Comparison of ENCODE assay signal across 1 fruit fly cellular context in the genomic region with DNA sequence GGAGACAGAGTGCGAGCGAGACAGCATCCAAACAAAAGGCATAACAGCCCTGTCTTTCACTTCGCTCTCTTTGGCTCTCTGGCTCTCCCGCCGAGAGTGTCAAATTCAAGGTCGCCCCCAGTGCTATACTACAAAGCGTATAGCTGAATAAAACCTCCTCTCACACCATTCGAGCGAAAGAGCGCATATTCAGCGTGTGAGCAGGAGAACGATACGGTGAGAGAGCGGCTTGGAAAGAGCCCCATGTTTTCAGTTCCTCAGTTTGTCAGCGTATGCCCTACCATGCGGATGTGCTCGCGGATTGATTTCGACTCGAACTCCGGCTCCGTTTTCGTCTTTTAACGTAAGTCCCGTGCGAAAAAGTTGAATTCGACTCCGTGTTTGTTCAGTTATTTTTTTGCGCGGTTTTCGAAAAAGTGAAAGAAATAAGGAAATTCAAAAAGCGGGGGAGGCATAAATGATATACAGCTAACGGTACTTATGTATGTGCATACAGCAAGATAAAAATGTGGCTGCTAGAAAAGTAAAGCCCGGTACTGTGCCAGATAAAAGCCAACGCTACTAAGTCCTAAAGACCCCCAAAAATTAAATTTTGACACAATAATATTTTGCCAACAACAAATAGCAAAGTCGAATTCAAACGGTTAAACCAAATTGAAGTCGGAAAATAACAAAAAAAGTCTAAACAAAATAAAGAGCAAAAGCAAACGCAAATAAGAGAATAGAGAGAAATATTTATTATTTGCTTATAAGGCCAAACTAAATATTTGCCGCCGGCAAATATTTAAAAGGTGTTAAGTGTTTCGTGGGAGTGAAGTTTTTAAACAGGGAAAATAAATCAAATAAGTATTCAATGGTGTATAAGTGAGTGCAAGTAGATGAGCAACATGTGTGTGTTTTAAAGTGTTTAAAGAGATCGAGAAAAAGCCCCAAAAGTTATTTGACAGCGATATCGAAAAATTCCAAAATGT.
A peak's percentile ranks its signal among the peaks of the same experiment; 100 is the strongest.
TF ChIP-seq lines count a peak whose summit lies in the region.

A gene (plus strand): TSS at position 256 of the 971 bp plus-strand sequence.

TF ChIP-seq in whole organism, embryonic, 481 proteins besides CTCF, POLR2A, EP300 and RAD21 (continued from another document and continues in another):
- TF ChIP-seq Myb (GFP tag; optimal IDR thresholded peaks at IDR 0.05; lab: Kevin White, UChicago) (no peak), CG3163 (GFP tag; optimal IDR thresholded peaks at IDR 0.05; lab: Kevin White, UChicago) (peak; percentile 84), nerfin-2 (GFP tag; IDR thresholded peaks at IDR 0.05; lab: Robert Waterston, UW; ENCODE audit: partially characterized antibody) (peak; percentile 13; the same call in 1 of the 2 replicates), z (GFP tag; IDR thresholded peaks at IDR 0.05; lab: Robert Waterston, UW) (peak; percentile 72; the same call in 2 of the 3 replicates), NfI (GFP tag; optimal IDR thresholded peaks at IDR 0.05; lab: Kevin White, UChicago) (no peak), CoRest (tag; optimal IDR thresholded peaks at IDR 0.05; lab: Kevin White, UChicago) (peak; percentile 35), h (optimal IDR thresholded peaks at IDR 0.05; lab: Kevin White, UChicago) (no peak), chif (GFP tag; optimal IDR thresholded peaks at IDR 0.05; lab: Kevin White, UChicago) (no peak), BEAF-32 (GFP tag; optimal IDR thresholded peaks at IDR 0.05; lab: Kevin White, UChicago) (no peak), inv (GFP tag; IDR thresholded peaks at IDR 0.05; lab: Robert Waterston, UW; ENCODE audit: partially characterized antibody) (peak; percentile 33; the same call in 1 of the 2 replicates), CG6654 (GFP tag; optimal IDR thresholded peaks at IDR 0.05; lab: Kevin White, UChicago) (no peak), aop (GFP tag; IDR thresholded peaks at IDR 0.05; lab: Robert Waterston, UW) (no peak), dmrt11E (tag; optimal IDR thresholded peaks at IDR 0.05; lab: Kevin White, UChicago) (peak; percentile 48), B-H2 (GFP tag; optimal IDR thresholded peaks at IDR 0.05; lab: Kevin White, UChicago) (no peak), E2f1 (GFP tag; IDR thresholded peaks at IDR 0.05; lab: Robert Waterston, UW) (no peak), sna (GFP tag; IDR thresholded peaks at IDR 0.05; lab: Robert Waterston, UW; ENCODE audit: partially characterized antibody) (no peak; the same call in none of the 2 replicates), HmgD (GFP tag; optimal IDR thresholded peaks at IDR 0.05; lab: Kevin White, UChicago) (no peak), CG1602 (GFP tag; optimal IDR thresholded peaks at IDR 0.05; lab: Kevin White, UChicago) (no peak), toy (GFP tag; IDR thresholded peaks at IDR 0.05; lab: Robert Waterston, UW) (no peak), Doc3 (GFP tag; IDR thresholded peaks at IDR 0.05; lab: Robert Waterston, UW; ENCODE audit: partially characterized antibody) (peak; percentile 56; the same call in 2 of the 3 replicates), NK7.1 (GFP tag; optimal IDR thresholded peaks at IDR 0.05; lab: Kevin White, UChicago) (no peak), kay (GFP tag; optimal IDR thresholded peaks at IDR 0.05; lab: Kevin White, UChicago) (no peak), zen2 (GFP tag; IDR thresholded peaks at IDR 0.05; lab: Robert Waterston, UW; ENCODE audit: partially characterized antibody) (peak; percentile 91), CG7839 (tag; optimal IDR thresholded peaks at IDR 0.05; lab: Kevin White, UChicago) (peak; percentile 4), Rx (GFP tag; IDR thresholded peaks at IDR 0.05; lab: Robert Waterston, UW) (no peak), CG12071 (GFP tag; optimal IDR thresholded peaks at IDR 0.05; lab: Kevin White, UChicago) (peak; percentile 12), Hr78 (GFP tag; optimal IDR thresholded peaks at IDR 0.05; lab: Kevin White, UChicago) (no peak), CG14050 (GFP tag; IDR thresholded peaks at IDR 0.05; lab: Robert Waterston, UW) (no peak), CG1603 (tag; optimal IDR thresholded peaks at IDR 0.05; lab: Kevin White, UChicago) (peak; percentile 33), luna (GFP tag; optimal IDR thresholded peaks at IDR 0.05; lab: Kevin White, UChicago) (no peak), danr (GFP tag; IDR thresholded peaks at IDR 0.05; lab: Robert Waterston, UW) (no peak), CG8765 (GFP tag; IDR thresholded peaks at IDR 0.05; lab: Robert Waterston, UW) (no peak), CG43689 (GFP tag; IDR thresholded peaks at IDR 0.05; lab: Robert Waterston, UW) (no peak), cato (GFP tag; optimal IDR thresholded peaks at IDR 0.05; lab: Kevin White, UChicago; ENCODE audit: borderline replicate concordance) (no peak), CG34422 (GFP tag; IDR thresholded peaks at IDR 0.05; lab: Robert Waterston, UW) (peak; percentile 56; the same call in 1 of the 3 replicates), CG10147 (GFP tag; optimal IDR thresholded peaks at IDR 0.05; lab: Kevin White, UChicago) (no peak), Tbp (GFP tag; optimal IDR thresholded peaks at IDR 0.05; lab: Kevin White, UChicago) (peak; percentile 48), abd-A (tag; optimal IDR thresholded peaks at IDR 0.05; lab: Kevin White, UChicago) (peak; percentile 35), CG4854 (GFP tag; optimal IDR thresholded peaks at IDR 0.05; lab: Kevin White, UChicago) (no peak), Rfx (GFP tag; IDR thresholded peaks at IDR 0.05; lab: Robert Waterston, UW) (peak; percentile 53; the same call in 1 of the 2 replicates), tll (GFP tag; optimal IDR thresholded peaks at IDR 0.05; lab: Kevin White, UChicago) (peak in 1 of 2 experiments; percentile 32), CG18011 (GFP tag; optimal IDR thresholded peaks at IDR 0.05; lab: Kevin White, UChicago) (no peak), gfzf (GFP tag; optimal IDR thresholded peaks at IDR 0.05; lab: Kevin White, UChicago) (no peak), Elba2 (GFP tag; optimal IDR thresholded peaks at IDR 0.05; lab: Kevin White, UChicago) (no peak), Camta (GFP tag; optimal IDR thresholded peaks at IDR 0.05; lab: Kevin White, UChicago) (no peak), CG1024 (GFP tag; IDR thresholded peaks at IDR 0.05; lab: Robert Waterston, UW) (no peak), MTF-1 (GFP tag; optimal IDR thresholded peaks at IDR 0.05; lab: Kevin White, UChicago; ENCODE audit: borderline replicate concordance) (peak; percentile 68), CG15479 (GFP tag; optimal IDR thresholded peaks at IDR 0.05; lab: Kevin White, UChicago) (no peak), Sox100B (GFP tag; optimal IDR thresholded peaks at IDR 0.05; lab: Kevin White, UChicago) (peak; percentile 42), CG11398 (GFP tag; optimal IDR thresholded peaks at IDR 0.05; lab: Kevin White, UChicago) (no peak), pho (GFP tag; optimal IDR thresholded peaks at IDR 0.05; lab: Kevin White, UChicago) (no peak), Hr39 (optimal IDR thresholded peaks at IDR 0.05; lab: Kevin White, UChicago) (no peak), NC2β (GFP tag; optimal IDR thresholded peaks at IDR 0.05; lab: Kevin White, UChicago) (no peak), gsb (GFP tag; IDR thresholded peaks at IDR 0.05; lab: Robert Waterston, UW) (no peak), gem (tag; optimal IDR thresholded peaks at IDR 0.05; lab: Kevin White, UChicago) (peak; percentile 45), Dp (GFP tag; optimal IDR thresholded peaks at IDR 0.05; lab: Kevin White, UChicago) (no peak), CG11085 (GFP tag; IDR thresholded peaks at IDR 0.05; lab: Robert Waterston, UW) (no peak), Mad (GFP tag; optimal IDR thresholded peaks at IDR 0.05; lab: Kevin White, UChicago) (no peak), Dek (tag; optimal IDR thresholded peaks at IDR 0.05; lab: Kevin White, UChicago) (no peak), CG8359 (GFP tag; optimal IDR thresholded peaks at IDR 0.05; lab: Kevin White, UChicago; ENCODE audit: borderline replicate concordance) (peak; percentile 7), pzg (GFP tag; optimal IDR thresholded peaks at IDR 0.05; lab: Kevin White, UChicago) (no peak), lilli (GFP tag; optimal IDR thresholded peaks at IDR 0.05; lab: Kevin White, UChicago) (no peak), CG34376 (GFP tag; optimal IDR thresholded peaks at IDR 0.05; lab: Kevin White, UChicago) (no peak), Hsf (GFP tag; optimal IDR thresholded peaks at IDR 0.05; lab: Kevin White, UChicago) (no peak), gro (GFP tag; optimal IDR thresholded peaks at IDR 0.05; lab: Kevin White, UChicago) (peak; percentile 43), az2 (GFP tag; optimal IDR thresholded peaks at IDR 0.05; lab: Kevin White, UChicago) (no peak), psq (GFP tag; optimal IDR thresholded peaks at IDR 0.05; lab: Kevin White, UChicago) (no peak), chinmo (GFP tag; IDR thresholded peaks at IDR 0.05; lab: Robert Waterston, UW; ENCODE audit: partially characterized antibody) (peak; percentile 85; the same call in 2 of the 4 replicates), Mrtf (GFP tag; IDR thresholded peaks at IDR 0.05; lab: Robert Waterston, UW) (no peak), CG10959 (GFP tag; IDR thresholded peaks at IDR 0.05; lab: Robert Waterston, UW) (no peak), Lim3 (GFP tag; IDR thresholded peaks at IDR 0.05; lab: Robert Waterston, UW) (no peak), CrebB (tag; optimal IDR thresholded peaks at IDR 0.05; lab: Kevin White, UChicago) (no peak), CG18599 (GFP tag; optimal IDR thresholded peaks at IDR 0.05; lab: Kevin White, UChicago) (peak; percentile 10), salm (tag; optimal IDR thresholded peaks at IDR 0.05; lab: Kevin White, UChicago) (peak; percentile 29), CG12299 (tag; optimal IDR thresholded peaks at IDR 0.05; lab: Kevin White, UChicago) (no peak), CG3281 (GFP tag; optimal IDR thresholded peaks at IDR 0.05; lab: Kevin White, UChicago) (peak; percentile 100), sob (GFP tag; IDR thresholded peaks at IDR 0.05; lab: Robert Waterston, UW) (peak; percentile 44; the same call in 1 of the 2 replicates), PHDP (tag; optimal IDR thresholded peaks at IDR 0.05; lab: Kevin White, UChicago) (peak; percentile 49), nau (GFP tag; optimal IDR thresholded peaks at IDR 0.05; lab: Kevin White, UChicago) (no peak), Vsx1 (GFP tag; optimal IDR thresholded peaks at IDR 0.05; lab: Kevin White, UChicago) (no peak), stc (GFP tag; IDR thresholded peaks at IDR 0.05; lab: Robert Waterston, UW) (peak; percentile 19; the same call in 1 of the 2 replicates), CG6272 (GFP tag; IDR thresholded peaks at IDR 0.05; lab: Robert Waterston, UW) (no peak), CG2120 (GFP tag; optimal IDR thresholded peaks at IDR 0.05; lab: Kevin White, UChicago) (no peak), hbn (GFP tag; IDR thresholded peaks at IDR 0.05; lab: Robert Waterston, UW; ENCODE audit: partially characterized antibody) (peak; percentile 41; the same call in 1 of the 2 replicates), CG10209 (GFP tag; optimal IDR thresholded peaks at IDR 0.05; lab: Kevin White, UChicago) (no peak), CG5180 (GFP tag; optimal IDR thresholded peaks at IDR 0.05; lab: Kevin White, UChicago) (no peak), Hmx (GFP tag; optimal IDR thresholded peaks at IDR 0.05; lab: Kevin White, UChicago) (no peak), CG17359 (tag; optimal IDR thresholded peaks at IDR 0.05; lab: Kevin White, UChicago) (no peak), CG10267 (tag; optimal IDR thresholded peaks at IDR 0.05; lab: Kevin White, UChicago) (peak; percentile 9), D (optimal IDR thresholded peaks at IDR 0.05; lab: Kevin White, UChicago) (peak; percentile 87), D (GFP tag; optimal IDR thresholded peaks at IDR 0.05; lab: Kevin White, UChicago) (no peak), GATAe (GFP tag; conservative IDR thresholded peaks at IDR 0.05; lab: Robert Waterston, UW) (no peak), Meics (GFP tag; optimal IDR thresholded peaks at IDR 0.05; lab: Kevin White, UChicago) (no peak), CG12942 (GFP tag; optimal IDR thresholded peaks at IDR 0.05; lab: Kevin White, UChicago) (no peak), ci (GFP tag; IDR thresholded peaks at IDR 0.05; lab: Robert Waterston, UW) (peak; percentile 66; the same call in 2 of the 3 replicates), CG8281 (tag; optimal IDR thresholded peaks at IDR 0.05; lab: Kevin White, UChicago) (peak; percentile 30), HHEX (GFP tag; optimal IDR thresholded peaks at IDR 0.05; lab: Kevin White, UChicago) (no peak), CG17612 (GFP tag; IDR thresholded peaks at IDR 0.05; lab: Robert Waterston, UW) (no peak), CG11247 (GFP tag; IDR thresholded peaks at IDR 0.05; lab: Robert Waterston, UW) (no peak), ind (GFP tag; optimal IDR thresholded peaks at IDR 0.05; lab: Kevin White, UChicago) (no peak), sc (optimal IDR thresholded peaks at IDR 0.05; lab: Kevin White, UChicago) (no peak), sc (GFP tag; optimal IDR thresholded peaks at IDR 0.05; lab: Kevin White, UChicago) (peak; percentile 12), CG7271 (tag; optimal IDR thresholded peaks at IDR 0.05; lab: Kevin White, UChicago) (peak; percentile 86), ssp (GFP tag; IDR thresholded peaks at IDR 0.05; lab: Robert Waterston, UW) (no peak), CG9797 (GFP tag; optimal IDR thresholded peaks at IDR 0.05; lab: Kevin White, UChicago) (no peak), scrt (GFP tag; optimal IDR thresholded peaks at IDR 0.05; lab: Kevin White, UChicago) (peak; percentile 69), Gug (GFP tag; IDR thresholded peaks at IDR 0.05; lab: Robert Waterston, UW) (no peak; the same call in 3 of the 4 replicates), CG30020 (tag; optimal IDR thresholded peaks at IDR 0.05; lab: Kevin White, UChicago) (no peak), pros (GFP tag; optimal IDR thresholded peaks at IDR 0.05; lab: Kevin White, UChicago) (peak; percentile 59), ab (GFP tag; optimal IDR thresholded peaks at IDR 0.05; lab: Kevin White, UChicago) (no peak), CG2129 (GFP tag; IDR thresholded peaks at IDR 0.05; lab: Robert Waterston, UW; ENCODE audit: partially characterized antibody) (no peak), CG12659 (GFP tag; optimal IDR thresholded peaks at IDR 0.05; lab: Kevin White, UChicago) (no peak), ewg (GFP tag; optimal IDR thresholded peaks at IDR 0.05; lab: Kevin White, UChicago) (no peak), CG18476 (GFP tag; optimal IDR thresholded peaks at IDR 0.05; lab: Kevin White, UChicago) (no peak), CG9876 (GFP tag; optimal IDR thresholded peaks at IDR 0.05; lab: Kevin White, UChicago) (no peak), Hand (GFP tag; optimal IDR thresholded peaks at IDR 0.05; lab: Kevin White, UChicago) (no peak), Ssrp (tag; optimal IDR thresholded peaks at IDR 0.05; lab: Kevin White, UChicago) (no peak), TFAM (GFP tag; optimal IDR thresholded peaks at IDR 0.05; lab: Kevin White, UChicago) (no peak), HLH3B (GFP tag; IDR thresholded peaks at IDR 0.05; lab: Robert Waterston, UW) (no peak), CG12744 (GFP tag; optimal IDR thresholded peaks at IDR 0.05; lab: Kevin White, UChicago) (no peak)
